Worm (Caenorhabditis elegans): ENCODE measurements around the gene srbc-16.

DNA sequence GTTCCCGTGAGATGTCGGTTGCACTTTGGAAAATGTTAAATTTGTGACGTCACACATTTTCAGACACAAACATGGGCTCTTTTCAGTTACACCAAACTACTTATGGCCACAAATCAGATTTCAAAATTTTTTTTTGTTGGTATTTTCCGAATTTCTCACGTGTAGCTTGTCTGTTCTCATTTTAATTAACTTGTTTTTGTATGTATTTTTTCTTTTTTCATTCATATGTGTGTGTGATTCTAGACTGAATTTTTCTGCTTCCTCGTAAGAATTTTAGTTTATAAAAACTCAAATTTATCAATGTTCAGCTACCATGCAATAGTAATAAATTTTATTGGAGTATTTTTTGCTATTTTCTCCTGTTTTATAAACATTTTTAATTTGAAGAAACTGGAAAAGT is 25.0 kb upstream of the srbc-16 start, which contains the start of gene srbc-22:
- no peak for TF ChIP-seq unc-62 (GFP tag; optimal IDR thresholded peaks at IDR 0.05)
- TF ChIP-seq nhr-12 (tag; optimal IDR thresholded peaks at IDR 0.05) = no peak
- no peak for TF ChIP-seq nhr-76 (tag; optimal IDR thresholded peaks at IDR 0.05)
- TF ChIP-seq ztf-11 (tag; optimal IDR thresholded peaks at IDR 0.05) = no peak
- TF ChIP-seq nhr-28 (tag; optimal IDR thresholded peaks at IDR 0.05) = no peak
- TF ChIP-seq elt-1 (tag; optimal IDR thresholded peaks at IDR 0.05; ENCODE audit: borderline replicate concordance, insufficient read depth) = no peak
- TF ChIP-seq pha-4 (tag; optimal IDR thresholded peaks at IDR 0.05) = no peak
- TF ChIP-seq elt-3 (tag; optimal IDR thresholded peaks at IDR 0.05) = no peak
- TF ChIP-seq snpc-4 (tag; optimal IDR thresholded peaks at IDR 0.05) = no peak
- TF ChIP-seq lin-13 (tag; optimal IDR thresholded peaks at IDR 0.05) = no peak
- TF ChIP-seq mab-5 (tag; optimal IDR thresholded peaks at IDR 0.05) = no peak
